Fruit fly (Drosophila melanogaster): ENCODE measurements around the gene Sxl.

Sxl gene

DNA sequence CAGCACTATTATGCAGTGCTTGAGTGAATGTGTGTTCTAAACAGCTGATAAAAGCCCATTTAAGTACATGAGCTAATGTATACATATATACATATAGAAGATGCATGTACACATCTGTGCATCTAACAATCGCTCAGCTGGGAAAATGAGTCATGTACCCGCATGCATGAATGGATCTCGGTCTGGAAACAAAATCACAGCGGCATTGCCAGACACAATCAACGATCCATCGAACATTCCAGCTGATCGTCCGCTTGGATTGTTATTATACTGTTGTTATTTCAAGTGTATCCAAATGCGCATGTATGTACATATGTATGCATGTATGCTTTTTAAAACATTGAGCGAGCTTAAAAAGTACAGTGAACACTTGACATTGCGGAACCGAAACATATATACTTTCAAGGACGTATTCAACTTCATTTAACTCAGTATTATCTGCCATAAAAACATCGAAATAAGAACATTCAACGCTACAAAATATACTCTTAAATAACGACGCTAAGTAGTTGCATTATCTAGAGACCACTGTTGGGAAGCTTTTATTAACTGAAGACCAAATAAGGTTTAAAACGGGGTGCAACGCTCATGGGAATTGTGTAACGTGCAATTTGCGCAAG, 2.5 kb downstream of the Sxl start (continued):
- TF ChIP-seq Hr78 (GFP tag; optimal IDR thresholded peaks at IDR 0.05) = peak in 1 of 2 experiments; percentile 11
- peak; percentile 61 for TF ChIP-seq CG10654 (GFP tag; optimal IDR thresholded peaks at IDR 0.05)
- no peak for TF ChIP-seq HmgD (GFP tag; optimal IDR thresholded peaks at IDR 0.05)
- no peak for TF ChIP-seq hkb (optimal IDR thresholded peaks at IDR 0.05)
- TF ChIP-seq hkb (GFP tag; IDR thresholded peaks at IDR 0.05) = peak; percentile 80
- no peak for TF ChIP-seq YL-1 (GFP tag; optimal IDR thresholded peaks at IDR 0.05)
- TF ChIP-seq CG17385 (GFP tag; optimal IDR thresholded peaks at IDR 0.05) = peak; percentile 80
- TF ChIP-seq Chrac-16 (GFP tag; optimal IDR thresholded peaks at IDR 0.05) = peak; percentile 59
- TF ChIP-seq chm (GFP tag; IDR thresholded peaks at IDR 0.05) = peak; percentile 48; the same call in 1 of the 2 replicates
- no peak for TF ChIP-seq da (GFP tag; optimal IDR thresholded peaks at IDR 0.05)
- TF ChIP-seq Opbp (GFP tag; IDR thresholded peaks at IDR 0.05; ENCODE audit: partially characterized antibody) = no peak
- peak; percentile 80 for TF ChIP-seq CG17328 (GFP tag; IDR thresholded peaks at IDR 0.05)
- peak; percentile 3 for TF ChIP-seq exex (tag; optimal IDR thresholded peaks at IDR 0.05)
- TF ChIP-seq kni (GFP tag; optimal IDR thresholded peaks at IDR 0.05) = peak; percentile 44
- peak; percentile 43 for TF ChIP-seq mirr (GFP tag; optimal IDR thresholded peaks at IDR 0.05)
- peak; percentile 79 for TF ChIP-seq CG8924 (tag; optimal IDR thresholded peaks at IDR 0.05)
- TF ChIP-seq Dref (GFP tag; IDR thresholded peaks at IDR 0.05) = no peak
- peak; percentile 70 for TF ChIP-seq CG17568 (GFP tag; optimal IDR thresholded peaks at IDR 0.05)
- TF ChIP-seq CG31224 (GFP tag; IDR thresholded peaks at IDR 0.05) = 0 out of 2 replicates have a peak, but pooled peaks have one; percentile 38
- TF ChIP-seq vnd (GFP tag; IDR thresholded peaks at IDR 0.05; ENCODE audit: partially characterized antibody) = no peak
- TF ChIP-seq CG13296 (GFP tag; optimal IDR thresholded peaks at IDR 0.05) = peak; percentile 81
- peak; percentile 57; the same call in 1 of the 3 replicates for TF ChIP-seq sr (GFP tag; IDR thresholded peaks at IDR 0.05)
- no peak for TF ChIP-seq br (optimal IDR thresholded peaks at IDR 0.05)
- no peak for TF ChIP-seq CG10959 (GFP tag; IDR thresholded peaks at IDR 0.05)
- peak; percentile 91 for TF ChIP-seq dmrt99B (tag; optimal IDR thresholded peaks at IDR 0.05)
- TF ChIP-seq Lhr (GFP tag; optimal IDR thresholded peaks at IDR 0.05) = peak; percentile 40
- peak; percentile 10 for TF ChIP-seq CG17186 (GFP tag; optimal IDR thresholded peaks at IDR 0.05)
- no peak for TF ChIP-seq CG12236 (GFP tag; optimal IDR thresholded peaks at IDR 0.05)
- TF ChIP-seq Rx (GFP tag; IDR thresholded peaks at IDR 0.05) = peak; percentile 68
- TF ChIP-seq Scr (GFP tag; IDR thresholded peaks at IDR 0.05; ENCODE audit: partially characterized antibody) = no peak
- TF ChIP-seq sens (GFP tag) = peak; percentile 95
- peak; percentile 52 for TF ChIP-seq Myb (GFP tag; optimal IDR thresholded peaks at IDR 0.05)
- peak; percentile 77 for TF ChIP-seq tin (GFP tag; optimal IDR thresholded peaks at IDR 0.05)
- peak; percentile 51 for TF ChIP-seq gsb-n (tag; optimal IDR thresholded peaks at IDR 0.05)
- TF ChIP-seq Doc2 (GFP tag; IDR thresholded peaks at IDR 0.05) = no peak
- no peak for TF ChIP-seq Gsc (GFP tag; IDR thresholded peaks at IDR 0.05)
- peak; percentile 63; the same call in 1 of the 3 replicates for TF ChIP-seq CG11695 (GFP tag; IDR thresholded peaks at IDR 0.05)
- TF ChIP-seq ci (GFP tag; IDR thresholded peaks at IDR 0.05) = peak; percentile 90
- peak; percentile 75 for TF ChIP-seq CG7372 (GFP tag; IDR thresholded peaks at IDR 0.05)
- peak; percentile 89 for TF ChIP-seq Sox102F (GFP tag; optimal IDR thresholded peaks at IDR 0.05)
- peak; percentile 86 for TF ChIP-seq CG9817 (tag; optimal IDR thresholded peaks at IDR 0.05)
- peak; percentile 46 for TF ChIP-seq Dad (GFP tag; optimal IDR thresholded peaks at IDR 0.05)
- peak; percentile 56 for TF ChIP-seq CG1602 (GFP tag; optimal IDR thresholded peaks at IDR 0.05)
- TF ChIP-seq bbx (GFP tag; IDR thresholded peaks at IDR 0.05; ENCODE audit: partially characterized antibody) = no peak
- peak; percentile 86 for TF ChIP-seq CG12071 (GFP tag; optimal IDR thresholded peaks at IDR 0.05)
- peak; percentile 67 for TF ChIP-seq CG12659 (GFP tag; optimal IDR thresholded peaks at IDR 0.05)
- TF ChIP-seq jing (GFP tag; optimal IDR thresholded peaks at IDR 0.05) = peak; percentile 73
- TF ChIP-seq disco-r (GFP tag; optimal IDR thresholded peaks at IDR 0.05) = peak; percentile 6
- TF ChIP-seq phol (tag; optimal IDR thresholded peaks at IDR 0.05) = peak; percentile 84
- peak; percentile 84 for TF ChIP-seq Mrtf (GFP tag; IDR thresholded peaks at IDR 0.05)
